Worm (Caenorhabditis elegans) whole organism, late embryonic: Measurements from ENCODE around the gene C03H5.3.

ENCODE experiments used
- C08G9.2 ChIP-seq: sonication (generic microtip); optimal IDR thresholded peaks from 2 replicates; lab custom pipeline; 2016; ENCODE audit warnings: mild to moderate bottlenecking, missing genetic modification characterization, moderate library complexity, missing compliant biosample characterization
- ceh-22 ChIP-seq: sonication (generic microtip); optimal IDR thresholded peaks from 2 replicates; lab custom pipeline; 2017; ENCODE audit warnings: missing biosample characterization, missing genetic modification characterization
- ceh-24 ChIP-seq: sonication (generic microtip); optimal IDR thresholded peaks from 2 replicates; lab custom pipeline; 2016; ENCODE audit warnings: mild to moderate bottlenecking, missing genetic modification characterization, missing compliant biosample characterization
- ceh-6 ChIP-seq: fragments of 200-800 bp; sonication (Bioruptor generic); optimal IDR thresholded peaks from 2 replicates; lab custom pipeline; 2018; ENCODE audit warnings: mild to moderate bottlenecking, missing genetic modification characterization, missing compliant biosample characterization
- hlh-6 ChIP-seq: sonication (generic microtip); optimal IDR thresholded peaks from 2 replicates; lab custom pipeline; 2016; ENCODE audit warnings: missing genotype, missing genetic modification characterization, missing compliant biosample characterization
- madf-2 ChIP-seq: sonication (generic microtip); optimal IDR thresholded peaks from 2 replicates; lab custom pipeline; 2017; ENCODE audit warnings: missing genetic modification characterization, missing compliant biosample characterization
- nfya-1 ChIP-seq: sonication (generic microtip); optimal IDR thresholded peaks from 2 replicates; lab custom pipeline; 2017; ENCODE audit warnings: missing genetic modification characterization, mild to moderate bottlenecking, missing compliant biosample characterization, antibody characterized with exemption, moderate library complexity
- nhr-11 ChIP-seq: fragments of 150-350 bp; optimal IDR thresholded peaks from 2 replicates; lab custom pipeline; 2014; ENCODE audit warnings: missing biosample characterization, missing genetic modification characterization
- npax-4 ChIP-seq: sonication (generic microtip); optimal IDR thresholded peaks from 2 replicates; lab custom pipeline; 2016; ENCODE audit warnings: missing genetic modification characterization, missing compliant biosample characterization
- pha-4 ChIP-seq: fragments of 150-350 bp; optimal IDR thresholded peaks from 2 replicates; lab custom pipeline; 2018; ENCODE audit warnings: missing biosample characterization, missing genetic modification reagents, missing genetic modification characterization
- rnt-1 ChIP-seq: sonication (generic microtip); optimal IDR thresholded peaks from 2 replicates; lab custom pipeline; 2016; ENCODE audit warnings: missing genetic modification characterization, missing compliant biosample characterization
- tbx-2 ChIP-seq: sonication (generic microtip); optimal IDR thresholded peaks from 2 replicates; lab custom pipeline; 2016; ENCODE audit warnings: missing genetic modification characterization, missing compliant biosample characterization
- ttx-3 ChIP-seq: sonication (generic microtip); optimal IDR thresholded peaks from 2 replicates; lab custom pipeline; 2016; ENCODE audit warnings: missing genetic modification reagents, missing genetic modification characterization, missing compliant biosample characterization
- unc-55 ChIP-seq: sonication (generic microtip); optimal IDR thresholded peaks from 2 replicates; lab custom pipeline; 2017; ENCODE audit warnings: missing biosample characterization, missing genetic modification reagents, missing genetic modification characterization

DNA sequence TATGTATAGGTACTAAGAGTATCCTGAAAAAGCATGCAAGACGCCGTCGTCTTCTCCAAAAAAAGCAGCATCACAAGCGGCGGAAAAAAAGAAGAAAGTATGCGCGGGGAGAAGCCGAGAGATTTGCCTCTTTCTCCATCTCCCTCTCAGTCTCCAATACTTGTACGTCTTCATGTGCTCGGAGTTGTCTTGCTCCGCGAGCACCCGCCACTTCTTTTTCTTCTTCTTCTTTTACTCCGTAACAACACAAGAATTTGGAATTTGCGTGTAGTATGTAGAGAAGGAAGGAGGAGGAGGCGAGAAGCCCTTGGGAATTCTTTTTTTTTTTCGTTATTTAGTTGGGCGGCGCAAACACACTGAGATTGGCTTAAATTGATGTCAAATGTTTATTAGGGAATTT, 15.3 kb downstream of the C03H5.3 start:
- TF ChIP-seq ceh-6 (no peak), madf-2 (no peak), nhr-11 (tag; lab: Kevin White, UChicago) (no peak), ceh-22 (no peak), ttx-3 (tag; lab: Kevin White, UChicago) (no peak), pha-4 (tag; lab: Kevin White, UChicago) (no peak), ceh-24 (tag; lab: Kevin White, UChicago) (no peak), hlh-6 (tag; lab: Kevin White, UChicago) (no peak), npax-4 (tag; lab: Kevin White, UChicago) (no peak), tbx-2 (tag; lab: Kevin White, UChicago) (no peak), unc-55 (GFP tag; lab: Kevin White, UChicago) (no peak), rnt-1 (tag; lab: Kevin White, UChicago) (no peak), C08G9.2 (tag; lab: Kevin White, UChicago) (no peak), nfya-1 (tag; lab: Kevin White, UChicago) (peak; percentile 8)
